Fruit fly (Drosophila melanogaster): ENCODE measurements around the gene Rbp9.

Rbp9 gene

dm6 chr2L:2907776-2908175, 46.8 kb upstream of the Rbp9 start (continued):
- no peak for TF ChIP-seq CG14710 (tag; optimal IDR thresholded peaks at IDR 0.05)
- TF ChIP-seq CG3407 (GFP tag; optimal IDR thresholded peaks at IDR 0.05) = no peak
- TF ChIP-seq CG10267 (tag; optimal IDR thresholded peaks at IDR 0.05) = no peak
- TF ChIP-seq CG3847 (GFP tag; IDR thresholded peaks at IDR 0.05) = no peak
- TF ChIP-seq ro (GFP tag; IDR thresholded peaks at IDR 0.05) = no peak
- TF ChIP-seq CG30403 (GFP tag; optimal IDR thresholded peaks at IDR 0.05) = no peak
- TF ChIP-seq ci (GFP tag; IDR thresholded peaks at IDR 0.05) = 0 out of 3 replicates have a peak, but pooled peaks have one; percentile 13
- TF ChIP-seq CG11504 (tag; optimal IDR thresholded peaks at IDR 0.05) = no peak
- peak; percentile 46 for TF ChIP-seq CG5180 (GFP tag; optimal IDR thresholded peaks at IDR 0.05)
- no peak for TF ChIP-seq NC2α (GFP tag; optimal IDR thresholded peaks at IDR 0.05)
- TF ChIP-seq Stat92E (GFP tag; optimal IDR thresholded peaks at IDR 0.05) = no peak
- TF ChIP-seq z (GFP tag; IDR thresholded peaks at IDR 0.05) = no peak
- TF ChIP-seq CrebB (tag; optimal IDR thresholded peaks at IDR 0.05) = no peak
- TF ChIP-seq corto (GFP tag; optimal IDR thresholded peaks at IDR 0.05) = no peak
- no peak for TF ChIP-seq CG12219 (GFP tag; optimal IDR thresholded peaks at IDR 0.05)
- no peak for TF ChIP-seq CG8765 (GFP tag; IDR thresholded peaks at IDR 0.05)
- no peak for TF ChIP-seq CG14667 (GFP tag; IDR thresholded peaks at IDR 0.05)
- no peak for TF ChIP-seq Sox102F (GFP tag; optimal IDR thresholded peaks at IDR 0.05)
- TF ChIP-seq CG7963 (GFP tag; IDR thresholded peaks at IDR 0.05; ENCODE audit: partially characterized antibody) = no peak
- no peak for TF ChIP-seq fd3F (GFP tag; optimal IDR thresholded peaks at IDR 0.05)
- TF ChIP-seq CkIIα-i1 (GFP tag; IDR thresholded peaks at IDR 0.05) = no peak
- peak; percentile 12 for TF ChIP-seq mirr (GFP tag; optimal IDR thresholded peaks at IDR 0.05)
- TF ChIP-seq HLH3B (GFP tag; IDR thresholded peaks at IDR 0.05) = no peak
- no peak for TF ChIP-seq CG11247 (GFP tag; IDR thresholded peaks at IDR 0.05)
- no peak for TF ChIP-seq CG2202 (tag; optimal IDR thresholded peaks at IDR 0.05)
- TF ChIP-seq shn (GFP tag; optimal IDR thresholded peaks at IDR 0.05) = no peak
- no peak for TF ChIP-seq jigr1 (GFP tag; IDR thresholded peaks at IDR 0.05)
- TF ChIP-seq cg (GFP tag; optimal IDR thresholded peaks at IDR 0.05) = no peak
- no peak for TF ChIP-seq CG6813 (GFP tag; optimal IDR thresholded peaks at IDR 0.05)
- TF ChIP-seq CG15011 (GFP tag; optimal IDR thresholded peaks at IDR 0.05) = no peak
- no peak for TF ChIP-seq lbe (GFP tag; optimal IDR thresholded peaks at IDR 0.05)
- no peak for TF ChIP-seq gcm2 (GFP tag; optimal IDR thresholded peaks at IDR 0.05)
- no peak for TF ChIP-seq CG7987 (GFP tag; optimal IDR thresholded peaks at IDR 0.05)
- no peak for TF ChIP-seq ssp (GFP tag; IDR thresholded peaks at IDR 0.05)
- no peak for TF ChIP-seq CG1792 (GFP tag; optimal IDR thresholded peaks at IDR 0.05)
- TF ChIP-seq NFAT (GFP tag; IDR thresholded peaks at IDR 0.05) = 0 out of 2 replicates have a peak, but pooled peaks have one; percentile 15
- TF ChIP-seq CG16779 (GFP tag; IDR thresholded peaks at IDR 0.05) = no peak
- no peak for TF ChIP-seq Atf3 (GFP tag; optimal IDR thresholded peaks at IDR 0.05)
- no peak for TF ChIP-seq CG1024 (GFP tag; IDR thresholded peaks at IDR 0.05)
- TF ChIP-seq slbo (GFP tag; IDR thresholded peaks at IDR 0.05) = no peak
- TF ChIP-seq exex (tag; optimal IDR thresholded peaks at IDR 0.05) = no peak
- no peak for TF ChIP-seq sim (GFP tag; IDR thresholded peaks at IDR 0.05)
- TF ChIP-seq CG11723 (GFP tag; optimal IDR thresholded peaks at IDR 0.05) = no peak
- no peak for TF ChIP-seq tap (tag; optimal IDR thresholded peaks at IDR 0.05)
- peak; percentile 92 for TF ChIP-seq CG6654 (GFP tag; optimal IDR thresholded peaks at IDR 0.05)
- TF ChIP-seq CG2712 (tag; optimal IDR thresholded peaks at IDR 0.05) = no peak
- 0 out of 2 replicates have a peak, but pooled peaks have one; percentile 8 for TF ChIP-seq stc (GFP tag; IDR thresholded peaks at IDR 0.05)
- TF ChIP-seq CG11695 (GFP tag; IDR thresholded peaks at IDR 0.05) = no peak
- no peak for TF ChIP-seq CG14965 (GFP tag; optimal IDR thresholded peaks at IDR 0.05; ENCODE audit: borderline replicate concordance)
- TF ChIP-seq pnt (GFP tag; optimal IDR thresholded peaks at IDR 0.05) = no peak
- TF ChIP-seq CG10543 (GFP tag; optimal IDR thresholded peaks at IDR 0.05) = peak; percentile 20
- TF ChIP-seq HLHmδ (GFP tag; optimal IDR thresholded peaks at IDR 0.05) = no peak

Measured in whole organism, embryonic.